Worm (Caenorhabditis elegans): ENCODE results near the gene lin-23.

lin-23 gene

ce11 chrII:6345195-6346158, 25.6 kb upstream of the lin-23 start, which contains the start of gene C32D5.8 (continued):
- TF ChIP-seq fkh-10 (GFP tag; optimal IDR thresholded peaks at IDR 0.05): no peak
- no peak for TF ChIP-seq nhr-76 (tag; optimal IDR thresholded peaks at IDR 0.05)
- peak; percentile 47 for TF ChIP-seq dve-1 (tag; optimal IDR thresholded peaks at IDR 0.05; ENCODE audit: insufficient read depth)
- no peak for TF ChIP-seq lin-15B (tag; optimal IDR thresholded peaks at IDR 0.05)
- TF ChIP-seq aly-2 (tag; optimal IDR thresholded peaks at IDR 0.05): no peak
- TF ChIP-seq lim-7 (GFP tag; IDR thresholded peaks at IDR 0.05): no peak
- no peak for TF ChIP-seq dmd-6 (GFP tag; IDR thresholded peaks at IDR 0.05)
- no peak for TF ChIP-seq nhr-48 (tag; optimal IDR thresholded peaks at IDR 0.05)
- TF ChIP-seq unc-130 (GFP tag; optimal IDR thresholded peaks at IDR 0.05): no peak
- TF ChIP-seq egl-43 (GFP tag; IDR thresholded peaks at IDR 0.05): no peak
- no peak for TF ChIP-seq lin-39 (tag; optimal IDR thresholded peaks at IDR 0.05)
- TF ChIP-seq lin-1 (GFP tag; IDR thresholded peaks at IDR 0.05): no peak
- no peak for TF ChIP-seq unc-39 (tag; optimal IDR thresholded peaks at IDR 0.05)
- peak; percentile 38 for TF ChIP-seq mxl-3 (GFP tag; optimal IDR thresholded peaks at IDR 0.05)
- peak; percentile 11 for TF ChIP-seq nhr-28 (tag; optimal IDR thresholded peaks at IDR 0.05)
- TF ChIP-seq nhr-77 (tag; optimal IDR thresholded peaks at IDR 0.05): no peak
- TF ChIP-seq zfp-3 (GFP tag; conservative IDR thresholded peaks at IDR 0.05): no peak
- no peak for TF ChIP-seq ceh-32 (tag; optimal IDR thresholded peaks at IDR 0.05; ENCODE audit: poor library complexity)
- no peak for TF ChIP-seq unc-62 (GFP tag; optimal IDR thresholded peaks at IDR 0.05 in 1 of 2)
- no peak for TF ChIP-seq unc-62 (tag; optimal IDR thresholded peaks at IDR 0.05)
- TF ChIP-seq snpc-1.2 (GFP tag; IDR thresholded peaks at IDR 0.05): 0 out of 2 replicates have a peak, but pooled peaks have one; percentile 27
- TF ChIP-seq Y5F2A.4 (GFP tag; optimal IDR thresholded peaks at IDR 0.05): no peak
- no peak for TF ChIP-seq madf-5 (GFP tag; IDR thresholded peaks at IDR 0.05)
- TF ChIP-seq ZK337.2 (GFP tag; IDR thresholded peaks at IDR 0.05): no peak
- no peak for TF ChIP-seq D1046.2 (GFP tag; IDR thresholded peaks at IDR 0.05)
- no peak for TF ChIP-seq nhr-237 (tag; optimal IDR thresholded peaks at IDR 0.05)
- TF ChIP-seq fos-1 (tag; optimal IDR thresholded peaks at IDR 0.05): no peak
- TF ChIP-seq mdt-29 (GFP tag; IDR thresholded peaks at IDR 0.05): no peak
- TF ChIP-seq ceh-20 (GFP tag; IDR thresholded peaks at IDR 0.05): no peak
- no peak for TF ChIP-seq mxl-2 (GFP tag; conservative IDR thresholded peaks at IDR 0.05)
- TF ChIP-seq vab-7 (GFP tag; IDR thresholded peaks at IDR 0.05): no peak
- peak; percentile 44 for TF ChIP-seq madf-9 (GFP tag; conservative IDR thresholded peaks at IDR 0.05)
- no peak for TF ChIP-seq zfp-2 (tag; optimal IDR thresholded peaks at IDR 0.05)
- no peak for TF ChIP-seq lin-38 (GFP tag; IDR thresholded peaks at IDR 0.05)
- TF ChIP-seq ceh-62 (tag; optimal IDR thresholded peaks at IDR 0.05): no peak
- no peak for TF ChIP-seq ces-1 (GFP tag; optimal IDR thresholded peaks at IDR 0.05)
- no peak for TF ChIP-seq spr-3 (GFP tag; optimal IDR thresholded peaks at IDR 0.05)
- no peak for TF ChIP-seq zip-11 (GFP tag; IDR thresholded peaks at IDR 0.05)
- no peak for TF ChIP-seq ceh-28 (tag; optimal IDR thresholded peaks at IDR 0.05)
- TF ChIP-seq arid-1 (GFP tag; conservative IDR thresholded peaks at IDR 0.05): no peak
- no peak for TF ChIP-seq rbr-2 (tag; optimal IDR thresholded peaks at IDR 0.05)
- no peak for TF ChIP-seq ceh-82 (tag; optimal IDR thresholded peaks at IDR 0.05)
- TF ChIP-seq F10B5.3 (tag; optimal IDR thresholded peaks at IDR 0.05): no peak
- no peak for TF ChIP-seq tra-1 (GFP tag; IDR thresholded peaks at IDR 0.05)
- TF ChIP-seq pqm-1 (tag; optimal IDR thresholded peaks at IDR 0.05): peak; percentile 18
- TF ChIP-seq ZK546.5 (tag; optimal IDR thresholded peaks at IDR 0.05): no peak
- no peak for TF ChIP-seq Y48G9A.11 (GFP tag; IDR thresholded peaks at IDR 0.05)
- TF ChIP-seq ctbp-1 (GFP tag; IDR thresholded peaks at IDR 0.05): no peak
- TF ChIP-seq dmd-8 (GFP tag; IDR thresholded peaks at IDR 0.05): peak; percentile 29; the same call in 1 of the 2 replicates
- no peak for TF ChIP-seq dmd-9 (GFP tag; IDR thresholded peaks at IDR 0.05)
- no peak for TF ChIP-seq lin-29 (GFP tag; IDR thresholded peaks at IDR 0.05)

All from whole organism, L4 larva.